Worm (Caenorhabditis elegans): Measurements from ENCODE around the gene T27E7.5.

The T27E7.5 gene

DNA sequence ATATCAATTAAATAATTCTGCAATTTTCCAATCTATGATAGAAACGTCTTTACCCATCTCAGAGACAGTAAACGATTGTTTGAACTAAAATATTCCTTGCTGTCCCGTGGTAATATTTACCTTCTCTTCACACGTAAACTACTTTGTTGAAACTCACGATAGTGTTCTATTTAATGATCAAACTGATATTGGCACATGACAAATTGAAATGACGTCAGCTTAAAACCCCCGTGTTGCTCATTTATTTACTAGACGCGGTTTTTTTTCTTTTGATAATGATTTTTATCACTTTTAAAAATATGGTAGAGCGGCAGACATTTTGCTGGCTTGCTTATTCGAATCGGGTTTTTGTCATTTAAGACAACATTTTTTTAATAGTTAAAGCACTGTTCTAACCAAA, 24.7 kb downstream of the T27E7.5 start:
- TF ChIP-seq lsy-12 (tag; optimal IDR thresholded peaks at IDR 0.05) (no peak), daf-12 (tag; optimal IDR thresholded peaks at IDR 0.05) (no peak), nhr-76 (tag; optimal IDR thresholded peaks at IDR 0.05) (no peak), pqm-1 (tag; optimal IDR thresholded peaks at IDR 0.05) (peak; percentile 49), jun-1 (tag; optimal IDR thresholded peaks at IDR 0.05) (peak; percentile 15), ZK546.5 (tag; optimal IDR thresholded peaks at IDR 0.05) (no peak), mml-1 (tag; optimal IDR thresholded peaks at IDR 0.05) (no peak), nhr-237 (tag; optimal IDR thresholded peaks at IDR 0.05) (no peak), pha-4 (tag; optimal IDR thresholded peaks at IDR 0.05) (peak; percentile 79), elt-2 (tag; optimal IDR thresholded peaks at IDR 0.05) (peak; percentile 83), ama-1 (optimal IDR thresholded peaks at IDR 0.05) (no peak)

DNA sequence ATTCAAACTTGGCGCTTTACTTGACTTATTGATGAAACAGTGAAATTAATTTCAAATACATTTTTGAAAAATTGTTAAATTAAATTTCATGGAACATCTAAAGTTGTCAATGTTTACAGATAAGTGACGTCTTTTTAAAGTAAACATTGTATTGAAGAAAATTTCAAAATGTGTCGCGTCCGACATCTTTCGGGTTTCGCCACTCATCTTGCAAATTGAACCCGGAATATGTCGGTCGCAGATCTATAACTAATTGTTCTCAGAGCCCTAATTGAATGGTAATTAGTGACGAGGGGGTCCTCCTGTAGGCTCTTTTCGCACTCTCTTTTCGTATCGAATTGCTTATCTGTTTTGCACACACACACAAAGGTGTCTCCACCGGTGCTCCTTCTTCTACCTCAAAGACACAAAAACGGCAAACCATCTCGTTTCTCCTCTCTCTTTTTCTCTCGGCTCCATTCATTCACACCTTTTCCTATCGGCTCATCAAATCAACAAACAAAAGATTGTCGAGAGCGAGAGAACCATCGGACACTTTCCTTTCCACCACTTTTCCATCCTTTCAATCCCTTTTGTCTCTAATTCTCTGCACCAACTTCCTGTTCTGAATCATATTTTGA, 25.8 kb downstream of the T27E7.5 start:
- peak; percentile 3 for TF ChIP-seq snpc-4 (tag; optimal IDR thresholded peaks at IDR 0.05)
- TF ChIP-seq ztf-4 (tag; optimal IDR thresholded peaks at IDR 0.05): no peak
- TF ChIP-seq eor-1 (tag; optimal IDR thresholded peaks at IDR 0.05): no peak
- TF ChIP-seq elt-2 (tag; optimal IDR thresholded peaks at IDR 0.05): peak; percentile 50
- peak; percentile 34 for TF ChIP-seq pha-4 (tag; optimal IDR thresholded peaks at IDR 0.05)
- TF ChIP-seq jun-1 (tag; optimal IDR thresholded peaks at IDR 0.05): no peak
- TF ChIP-seq egl-5 (tag; optimal IDR thresholded peaks at IDR 0.05): no peak
- peak; percentile 13 for TF ChIP-seq pqm-1 (tag; optimal IDR thresholded peaks at IDR 0.05)

DNA sequence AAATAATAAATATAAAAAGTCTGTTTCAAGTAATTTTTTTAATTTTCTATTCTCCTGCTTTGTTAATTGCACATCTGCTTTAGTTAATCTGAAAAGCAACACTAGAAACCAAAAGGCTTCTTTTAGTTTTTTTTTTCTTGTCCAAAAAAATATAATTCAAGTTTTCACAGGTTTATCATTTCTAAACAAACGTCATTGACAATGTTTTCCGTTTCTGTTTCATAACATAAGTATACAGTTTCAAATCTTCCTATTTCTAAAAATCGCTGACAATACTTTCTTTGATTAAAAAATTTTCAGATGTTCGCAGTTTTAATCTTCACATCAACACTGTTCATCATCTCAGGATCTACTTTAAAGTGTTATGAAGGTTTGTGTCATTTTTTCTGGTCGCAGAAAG, 28.1 kb downstream of the T27E7.5 start, which contains the start of gene Y57G11B.2:
TSS of gene Y57G11B.2 (plus strand) at position 301 of the 400 bp plus-strand sequence.
- TF ChIP-seq nhr-11 (tag; optimal IDR thresholded peaks at IDR 0.05): no peak
- TF ChIP-seq elt-2 (tag; optimal IDR thresholded peaks at IDR 0.05): no peak
- TF ChIP-seq fkh-10 (GFP tag; optimal IDR thresholded peaks at IDR 0.05): no peak
- no peak for TF ChIP-seq ztf-11 (tag; optimal IDR thresholded peaks at IDR 0.05)
- TF ChIP-seq nhr-28 (tag; optimal IDR thresholded peaks at IDR 0.05): no peak
- no peak for TF ChIP-seq ceh-82 (tag; optimal IDR thresholded peaks at IDR 0.05)
- TF ChIP-seq elt-3 (tag; optimal IDR thresholded peaks at IDR 0.05): no peak
- TF ChIP-seq lin-15B (tag; optimal IDR thresholded peaks at IDR 0.05): no peak
- TF ChIP-seq zag-1 (tag; optimal IDR thresholded peaks at IDR 0.05): no peak
- TF ChIP-seq sea-2 (GFP tag; optimal IDR thresholded peaks at IDR 0.05): no peak
- no peak for TF ChIP-seq nhr-12 (tag; optimal IDR thresholded peaks at IDR 0.05)
- TF ChIP-seq mml-1 (tag; optimal IDR thresholded peaks at IDR 0.05): no peak
- no peak for TF ChIP-seq elt-1 (tag; optimal IDR thresholded peaks at IDR 0.05)
- TF ChIP-seq hmg-11 (tag; optimal IDR thresholded peaks at IDR 0.05): no peak
- no peak for TF ChIP-seq ztf-4 (tag; optimal IDR thresholded peaks at IDR 0.05)
- no peak for TF ChIP-seq tbx-2 (tag; optimal IDR thresholded peaks at IDR 0.05)
- TF ChIP-seq eor-1 (tag; optimal IDR thresholded peaks at IDR 0.05): no peak
- TF ChIP-seq snpc-4 (tag; optimal IDR thresholded peaks at IDR 0.05): no peak

DNA sequence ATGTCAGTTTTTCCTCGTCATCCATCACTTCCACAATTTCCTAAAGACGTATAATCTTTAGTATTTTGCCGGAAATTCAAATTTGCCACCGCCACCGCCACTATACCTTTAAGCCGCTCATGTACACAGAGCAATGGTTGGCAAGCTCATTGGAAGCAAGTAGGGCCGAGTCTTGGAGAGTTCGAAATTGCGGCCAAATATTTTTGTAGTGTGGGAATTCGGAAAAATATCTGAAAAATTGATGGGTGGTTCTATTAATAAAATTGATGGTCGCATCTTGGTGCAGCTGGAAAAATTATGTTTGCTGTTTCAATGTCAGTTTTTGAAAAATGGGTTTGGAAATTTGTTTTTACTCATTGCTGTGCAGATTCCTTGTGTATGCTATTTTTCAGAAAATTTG, 34.7 kb downstream of the T27E7.5 start:
- no peak for TF ChIP-seq ceh-82 (tag; optimal IDR thresholded peaks at IDR 0.05)

DNA sequence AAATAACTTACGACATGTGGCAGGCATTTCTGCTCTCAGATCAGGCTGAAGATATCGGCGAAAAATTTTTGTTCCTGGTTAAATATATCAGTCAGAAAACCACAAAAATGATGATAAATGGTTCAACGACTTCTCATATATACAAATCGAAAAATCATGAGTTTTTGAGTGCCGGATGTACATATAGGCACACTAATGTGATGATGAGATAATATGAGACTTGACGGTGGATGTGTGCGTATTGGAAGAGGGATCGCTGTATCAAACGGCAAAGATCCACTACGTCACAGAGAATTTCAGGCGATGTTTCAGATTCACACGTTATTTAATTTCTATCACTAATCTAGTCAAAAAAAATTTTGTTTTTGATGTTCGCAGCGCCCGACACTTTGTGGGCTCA, 35.6 kb downstream of the T27E7.5 start, which contains the start of gene glb-34:
TSS of gene glb-34 (minus strand) at position 101 of the 400 bp plus-strand sequence.
- TF ChIP-seq unc-39 (tag; optimal IDR thresholded peaks at IDR 0.05) (no peak), ama-1 (optimal IDR thresholded peaks at IDR 0.05) (no peak), pha-4 (tag; optimal IDR thresholded peaks at IDR 0.05) (no peak), sea-2 (GFP tag; optimal IDR thresholded peaks at IDR 0.05) (no peak), nhr-76 (tag; optimal IDR thresholded peaks at IDR 0.05) (no peak), lin-39 (tag; optimal IDR thresholded peaks at IDR 0.05) (no peak), nhr-67 (tag; optimal IDR thresholded peaks at IDR 0.05) (no peak), elt-1 (tag; optimal IDR thresholded peaks at IDR 0.05) (no peak), daf-12 (tag; optimal IDR thresholded peaks at IDR 0.05) (no peak)

DNA sequence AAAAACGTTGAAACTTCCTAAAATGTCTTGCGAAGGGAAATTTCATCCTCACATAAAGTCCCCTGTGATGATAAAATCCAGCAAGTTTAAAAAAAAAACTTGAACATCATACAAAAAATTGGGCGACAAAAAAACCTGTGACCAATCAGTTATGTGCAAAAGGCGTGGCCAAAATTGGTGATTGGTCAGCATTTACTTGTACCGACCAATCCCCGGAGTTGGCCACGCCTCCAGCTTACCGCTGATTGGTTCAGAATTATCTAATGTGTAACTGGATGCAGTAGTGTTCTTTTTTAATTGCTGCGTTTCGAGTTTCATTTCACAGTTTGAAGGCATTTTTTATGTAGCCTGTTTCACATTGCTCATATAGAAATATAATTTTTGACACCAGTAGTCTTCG, 36.1 kb downstream of the T27E7.5 start:
- TF ChIP-seq nfya-1 (tag; optimal IDR thresholded peaks at IDR 0.05; ENCODE audit: insufficient read depth): peak; percentile 82
- TF ChIP-seq ceh-16 (tag; optimal IDR thresholded peaks at IDR 0.05): no peak
- TF ChIP-seq nhr-67 (tag; optimal IDR thresholded peaks at IDR 0.05): no peak
- TF ChIP-seq nhr-12 (tag; optimal IDR thresholded peaks at IDR 0.05): no peak
- no peak for TF ChIP-seq mdl-1 (tag; optimal IDR thresholded peaks at IDR 0.05)
- no peak for TF ChIP-seq hmg-11 (tag; optimal IDR thresholded peaks at IDR 0.05)
